Fruit fly (Drosophila melanogaster) whole organism, pupa: Measurements from ENCODE around the gene CG16798.

Experiments used
- CG10348 ChIP-seq: fragments of 200-800 bp; sonication (Bioruptor generic); IDR thresholded peaks from 2 replicates; pipeline ENCODE4 v1.3.6; 2022; ENCODE audit warnings: missing biosample characterization, missing genetic modification characterization
- CG12605 ChIP-seq: fragments of 200-800 bp; sonication (Bioruptor generic); IDR thresholded peaks from 2 replicates; pipeline ENCODE4 v1.3.6; 2022; ENCODE audit warnings: missing biosample characterization, missing genetic modification characterization
- CG13204 ChIP-seq: fragments of 200-800 bp; sonication (Bioruptor generic); optimal IDR thresholded peaks from 2 replicates; lab custom pipeline; 2018; ENCODE audit warnings: missing biosample characterization, mild to moderate bottlenecking, missing genetic modification characterization, moderate library complexity
- CG14655 ChIP-seq: fragments of 200-800 bp; sonication (Bioruptor generic); optimal IDR thresholded peaks from 3 replicates; lab custom pipeline; 2017; ENCODE audit warnings: mild to moderate bottlenecking, missing biosample characterization, missing genetic modification reagents, missing genetic modification characterization
- CG15710 ChIP-seq: fragments of 200-800 bp; sonication (Bioruptor generic); optimal IDR thresholded peaks from 2 replicates; lab custom pipeline; 2018; ENCODE audit warnings: missing biosample characterization, mild to moderate bottlenecking, missing genetic modification characterization, moderate library complexity
- CG17806 ChIP-seq: fragments of 200-800 bp; sonication (Bioruptor generic); optimal IDR thresholded peaks from 2 replicates; lab custom pipeline; 2018; ENCODE audit warnings: missing biosample characterization, mild to moderate bottlenecking, missing genetic modification characterization, moderate library complexity
- CG32121 ChIP-seq: fragments of 200-800 bp; sonication (Bioruptor generic); IDR thresholded peaks from 2 replicates; pipeline ENCODE4 v1.3.6; 2022; ENCODE audit warnings: missing biosample characterization, missing genetic modification characterization
- CG34367 ChIP-seq: fragments of 200-800 bp; sonication (Bioruptor generic); optimal IDR thresholded peaks from 2 replicates; lab custom pipeline; 2018; ENCODE audit warnings: missing biosample characterization, mild to moderate bottlenecking, missing genetic modification characterization
- CG4496 ChIP-seq: fragments of 200-800 bp; sonication (Bioruptor generic); IDR thresholded peaks from 3 replicates; pipeline ENCODE4 v1.3.6; 2022; ENCODE audit warnings: missing biosample characterization, missing genetic modification characterization
- CG8159 ChIP-seq: fragments of 200-800 bp; sonication (Bioruptor generic); optimal IDR thresholded peaks from 3 replicates; lab custom pipeline; 2018; ENCODE audit warnings: missing biosample characterization, mild to moderate bottlenecking, missing genetic modification characterization, moderate library complexity
- CG8301 ChIP-seq: fragments of 200-800 bp; sonication (Bioruptor generic); optimal IDR thresholded peaks from 2 replicates; lab custom pipeline; 2018; ENCODE audit warnings: missing biosample characterization, mild to moderate bottlenecking, missing genetic modification characterization
- CG9948 ChIP-seq: fragments of 200-800 bp; sonication (Bioruptor generic); optimal IDR thresholded peaks from 2 replicates; lab custom pipeline; 2018; ENCODE audit warnings: missing biosample characterization, mild to moderate bottlenecking, missing genetic modification characterization, moderate library complexity
- D1 ChIP-seq: fragments of 200-800 bp; sonication (Bioruptor generic); optimal IDR thresholded peaks from 2 replicates; lab custom pipeline; 2018; ENCODE audit warnings: missing biosample characterization, mild to moderate bottlenecking, missing genetic modification characterization, moderate library complexity
- EcR ChIP-seq: fragments of 200-800 bp; sonication (Bioruptor generic); optimal IDR thresholded peaks from 3 replicates; lab custom pipeline; 2019; ENCODE audit warnings: missing biosample characterization, missing genetic modification characterization, mild to moderate bottlenecking, moderate library complexity, missing genetic modification reagents
- Ets98B ChIP-seq: fragments of 200-800 bp; sonication (Bioruptor generic); IDR thresholded peaks from 2 replicates; pipeline ENCODE4 v1.3.6; 2022; ENCODE audit warnings: missing biosample characterization, missing genetic modification characterization
- Pif1A ChIP-seq: fragments of 200-800 bp; sonication (Bioruptor generic); optimal IDR thresholded peaks from 3 replicates; lab custom pipeline; 2016; ENCODE audit warnings: missing biosample characterization, missing genetic modification characterization
- Pif1B ChIP-seq: fragments of 200-800 bp; sonication (Bioruptor generic); optimal IDR thresholded peaks from 3 replicates; lab custom pipeline; 2016; ENCODE audit warnings: missing biosample characterization, missing genetic modification characterization
- Snoo ChIP-seq: fragments of 200-800 bp; sonication (Bioruptor generic); optimal IDR thresholded peaks from 3 replicates; lab custom pipeline; 2017; ENCODE audit warnings: missing biosample characterization, mild to moderate bottlenecking, missing genetic modification characterization, inconsistent platforms
- fd96Ca ChIP-seq: fragments of 200-800 bp; sonication (Bioruptor generic); IDR thresholded peaks from 3 replicates; pipeline ENCODE4 v1.3.6; 2022; ENCODE audit warnings: missing biosample characterization, missing genetic modification characterization
- gl ChIP-seq: fragments of 200-800 bp; sonication (Bioruptor generic); optimal IDR thresholded peaks from 2 replicates; lab custom pipeline; 2018; ENCODE audit warnings: missing biosample characterization, mild to moderate bottlenecking, missing genetic modification characterization
- rn ChIP-seq: fragments of 200-800 bp; sonication (Bioruptor generic); IDR thresholded peaks from 2 replicates; pipeline ENCODE4 v1.3.6; 2022; ENCODE audit warnings: missing biosample characterization, missing genetic modification characterization

The CG16798 gene

DNA sequence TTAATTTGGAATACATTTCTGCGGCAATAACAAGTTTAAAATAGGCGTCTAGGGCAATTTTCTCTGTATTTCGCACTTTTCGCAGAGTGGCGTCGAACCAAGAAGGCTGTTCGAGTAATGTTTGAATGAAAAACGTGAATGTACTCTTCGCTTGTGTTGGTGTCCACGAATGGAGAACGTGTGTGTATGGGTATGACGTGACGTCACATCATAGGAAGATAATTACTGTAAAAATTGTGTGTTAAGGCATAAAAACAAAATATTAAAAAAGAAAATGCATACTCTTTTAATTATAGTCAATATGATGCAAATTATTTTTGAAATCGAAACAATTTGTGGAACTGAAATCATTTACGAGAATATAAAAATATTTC lies 46.2 kb upstream of the CG16798 start:
- TF ChIP-seq Ets98B (GFP tag; lab: Robert Waterston, UW) (no peak), fd96Ca (GFP tag; lab: Robert Waterston, UW) (no peak), CG10348 (GFP tag; lab: Robert Waterston, UW) (no peak), CG12605 (GFP tag; lab: Robert Waterston, UW) (no peak), CG8301 (tag; lab: Kevin White, UChicago) (no peak), CG8159 (tag; lab: Kevin White, UChicago) (no peak), rn (GFP tag; lab: Robert Waterston, UW) (no peak), Pif1B (GFP tag; lab: Kevin White, UChicago) (no peak), D1 (no peak), CG32121 (GFP tag; lab: Robert Waterston, UW) (no peak)

DNA sequence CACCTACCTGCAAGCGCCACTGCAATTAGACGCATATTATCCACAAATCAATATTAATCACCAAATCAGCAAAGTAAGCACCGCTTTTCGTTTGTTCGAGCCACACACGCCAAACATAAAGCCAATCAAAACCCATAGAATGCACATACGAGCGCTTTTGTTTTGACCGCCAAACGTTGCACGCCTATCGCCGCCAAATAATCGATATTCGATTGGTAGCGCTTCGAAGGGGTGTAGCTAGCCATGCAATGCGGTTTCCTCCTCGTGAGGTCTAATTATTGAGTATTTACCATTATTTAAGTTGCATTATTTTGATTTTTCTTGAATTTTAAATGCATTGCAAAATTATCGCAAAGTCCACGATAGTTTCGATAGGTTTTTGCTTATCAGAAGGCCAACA lies 45.2 kb upstream of the CG16798 start:
- peak; percentile 7 for TF ChIP-seq D1
- no peak for TF ChIP-seq Pif1B (GFP tag; lab: Kevin White, UChicago)
- TF ChIP-seq CG9948 (tag; lab: Kevin White, UChicago), result no peak

DNA sequence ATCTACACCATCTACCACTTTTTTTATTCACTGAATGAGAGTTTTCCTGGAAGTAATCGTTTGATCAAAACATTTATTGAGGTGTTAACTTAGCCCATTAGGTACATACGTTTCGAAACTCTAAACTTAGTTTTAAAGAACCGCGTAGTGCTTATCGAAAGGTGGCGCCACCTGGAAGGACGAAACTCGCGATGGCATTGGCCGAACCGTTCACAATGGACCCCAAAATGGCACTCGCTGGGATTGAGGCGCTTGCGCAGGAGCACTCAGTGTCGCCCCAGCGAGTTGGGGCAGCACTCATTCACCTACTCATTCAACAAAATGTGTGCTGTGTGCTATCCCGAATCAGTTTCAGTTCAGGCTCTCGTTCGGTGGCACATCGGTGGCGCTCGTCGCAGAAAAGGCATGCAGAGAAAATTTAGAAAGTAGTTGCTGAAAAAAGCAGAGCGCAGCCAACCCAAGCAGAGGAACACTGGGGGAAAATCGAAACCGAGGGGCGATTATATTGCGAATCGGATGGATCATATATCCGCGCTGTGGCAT lies 43.8 kb upstream of the CG16798 start, which contains the start of gene CG31688:
Gene CG31688, plus strand, starts transcription at position 346 of the 543 bp plus-strand sequence.
- no peak for TF ChIP-seq Pif1A (GFP tag; lab: Kevin White, UChicago)
- TF ChIP-seq CG8159 (tag; lab: Kevin White, UChicago), result no peak
- no peak for TF ChIP-seq Ets98B (GFP tag; lab: Robert Waterston, UW)
- no peak for TF ChIP-seq EcR (GFP tag; lab: Kevin White, UChicago)
- no peak for TF ChIP-seq CG10348 (GFP tag; lab: Robert Waterston, UW)
- TF ChIP-seq CG12605 (GFP tag; lab: Robert Waterston, UW), result no peak
- TF ChIP-seq gl (tag; lab: Kevin White, UChicago), result no peak
- no peak for TF ChIP-seq CG34367 (tag; lab: Kevin White, UChicago)
- no peak for TF ChIP-seq rn (GFP tag; lab: Robert Waterston, UW)
- TF ChIP-seq Snoo (tag; lab: Kevin White, UChicago), result no peak
- TF ChIP-seq D1, result no peak
- TF ChIP-seq CG17806 (tag; lab: Kevin White, UChicago), result no peak
- TF ChIP-seq fd96Ca (GFP tag; lab: Robert Waterston, UW), result no peak
- TF ChIP-seq CG8301 (tag; lab: Kevin White, UChicago), result no peak
- TF ChIP-seq CG13204, result no peak
- no peak for TF ChIP-seq CG9948 (tag; lab: Kevin White, UChicago)

DNA sequence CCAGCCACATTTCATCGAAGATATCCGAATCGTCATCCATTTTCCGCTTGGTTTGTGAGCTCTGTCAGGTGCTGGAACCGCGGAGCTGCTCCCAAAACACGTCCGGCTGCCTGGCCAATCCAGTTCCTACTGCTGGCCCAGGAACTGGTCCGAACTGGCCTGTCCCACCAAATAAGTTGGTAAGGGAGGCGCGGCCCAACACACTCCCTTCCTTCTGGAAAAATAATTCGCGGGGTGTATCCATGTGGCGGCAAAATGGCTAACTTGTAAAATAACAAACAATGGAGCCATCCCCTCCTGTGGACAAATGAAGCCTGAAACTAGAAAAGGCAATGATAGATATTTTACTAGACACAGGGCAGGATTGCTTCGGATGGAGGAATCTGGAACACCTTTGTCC lies 42.4 kb upstream of the CG16798 start, which contains the start of gene CG15130:
Gene CG15130, minus strand, starts transcription at position 101 of the 400 bp plus-strand sequence.
- TF ChIP-seq CG8159 (tag; lab: Kevin White, UChicago) (no peak), D1 (no peak), CG15710 (tag; lab: Kevin White, UChicago) (no peak), CG17806 (tag; lab: Kevin White, UChicago) (no peak), CG34367 (tag; lab: Kevin White, UChicago) (no peak), fd96Ca (GFP tag; lab: Robert Waterston, UW) (no peak), CG13204 (no peak), gl (tag; lab: Kevin White, UChicago) (no peak), CG8301 (tag; lab: Kevin White, UChicago) (no peak), Ets98B (GFP tag; lab: Robert Waterston, UW) (no peak), CG12605 (GFP tag; lab: Robert Waterston, UW) (no peak), CG9948 (tag; lab: Kevin White, UChicago) (no peak), CG10348 (GFP tag; lab: Robert Waterston, UW) (no peak), CG4496 (GFP tag; lab: Robert Waterston, UW) (no peak), Pif1B (GFP tag; lab: Kevin White, UChicago) (no peak)
- TF ChIP-seq, all 21 proteins: peak for 0

DNA sequence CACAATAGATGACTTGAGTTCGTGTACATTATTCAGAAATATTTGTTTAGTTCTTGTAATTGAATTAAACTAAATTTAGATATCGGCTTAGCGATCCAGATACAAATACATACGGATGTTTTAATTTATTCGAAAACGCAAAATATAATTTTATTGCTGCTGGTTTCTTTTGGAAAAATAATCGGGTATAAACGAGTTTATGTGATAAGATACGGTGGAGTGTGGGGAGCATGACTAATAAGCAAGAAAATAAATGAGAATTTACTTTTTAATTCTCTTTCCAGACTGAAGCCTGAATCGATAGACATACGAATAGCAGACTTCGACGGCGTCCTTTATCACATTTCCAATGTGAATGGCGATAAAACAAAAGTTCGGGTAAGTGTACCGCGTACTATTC lies 37.9 kb upstream of the CG16798 start:
- TF ChIP-seq fd96Ca (GFP tag; lab: Robert Waterston, UW) (no peak), Snoo (tag; lab: Kevin White, UChicago) (no peak), CG8301 (tag; lab: Kevin White, UChicago) (no peak), CG14655 (GFP tag; lab: Kevin White, UChicago) (no peak), CG4496 (GFP tag; lab: Robert Waterston, UW) (no peak), gl (tag; lab: Kevin White, UChicago) (no peak), CG12605 (GFP tag; lab: Robert Waterston, UW) (no peak), rn (GFP tag; lab: Robert Waterston, UW) (no peak)

DNA sequence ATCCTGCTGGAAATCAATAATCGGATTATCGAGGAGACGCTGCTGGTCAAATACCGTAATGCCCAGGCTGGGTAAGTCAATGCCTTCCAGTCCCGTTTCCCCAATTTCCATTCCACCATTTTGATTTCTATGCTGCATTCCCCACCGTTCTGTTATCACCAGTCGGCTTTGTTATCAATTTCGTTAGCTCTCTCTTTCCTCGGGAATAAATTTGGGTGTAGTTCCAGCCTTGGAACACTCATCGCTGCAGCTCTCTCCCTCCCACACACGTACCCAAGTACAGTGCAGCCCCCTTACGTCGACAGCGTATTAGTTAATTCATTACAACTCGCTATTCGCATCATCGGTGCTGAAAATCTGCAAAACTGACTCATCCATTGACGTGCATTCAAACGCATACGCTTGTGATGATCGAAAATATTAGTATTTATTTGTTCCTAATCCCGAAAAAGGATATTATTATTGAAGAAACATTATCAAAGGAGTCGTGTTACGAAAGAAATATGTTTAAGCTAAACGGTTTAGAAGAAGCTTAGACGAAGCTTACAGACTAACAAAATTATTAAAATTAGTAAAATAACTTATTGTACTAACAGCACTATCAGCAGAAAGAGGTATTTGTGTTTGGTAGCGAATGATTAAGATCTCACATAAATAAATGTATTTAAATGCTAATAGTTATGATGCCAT lies 35.6 kb upstream of the CG16798 start:
- TF ChIP-seq D1 (peak; percentile 14), CG9948 (tag; lab: Kevin White, UChicago) (no peak)
